Fruit fly (Drosophila melanogaster): ENCODE results near the gene CG6163.

DNA sequence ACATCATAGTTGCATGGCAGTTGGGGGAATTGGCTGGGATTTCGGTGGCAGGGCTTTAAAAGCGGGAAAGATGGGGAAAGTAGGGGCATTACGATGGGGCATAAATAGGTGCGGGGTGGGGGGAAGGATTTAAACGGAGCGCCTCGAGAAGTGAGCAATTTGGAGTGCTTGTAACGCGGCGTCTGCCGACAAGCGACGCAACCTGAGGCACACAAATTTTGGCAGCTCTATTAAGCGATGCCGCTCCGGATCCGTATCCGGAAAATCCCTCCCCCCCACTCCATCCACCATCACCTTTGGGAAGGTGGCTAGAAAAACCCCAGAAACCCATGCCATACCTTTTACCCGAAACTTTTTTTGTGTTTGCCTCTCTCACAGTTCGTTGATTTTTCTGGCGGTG, 5.1 kb downstream of the CG6163 start:
- TF ChIP-seq GATAd (GFP tag; optimal IDR thresholded peaks at IDR 0.05) (no peak), pan (optimal IDR thresholded peaks at IDR 0.05) (no peak), sage (GFP tag; optimal IDR thresholded peaks at IDR 0.05) (no peak), CG9705 (GFP tag; optimal IDR thresholded peaks at IDR 0.05) (no peak), psq (GFP tag; optimal IDR thresholded peaks at IDR 0.05) (no peak), Dfd (GFP tag; optimal IDR thresholded peaks at IDR 0.05) (no peak), Hnf4 (GFP tag; optimal IDR thresholded peaks at IDR 0.05) (no peak), usp (GFP tag; optimal IDR thresholded peaks at IDR 0.05) (no peak), h (GFP tag; optimal IDR thresholded peaks at IDR 0.05) (no peak), Hr78 (GFP tag; optimal IDR thresholded peaks at IDR 0.05) (no peak), Rel (GFP tag; optimal IDR thresholded peaks at IDR 0.05) (no peak), Rel (tag; optimal IDR thresholded peaks at IDR 0.05) (no peak)

Data from whole organism, wandering third instar larva.